Fruit fly (Drosophila melanogaster) whole organism, prepupa: Measurements from ENCODE around the gene Cpr100A.
A peak's percentile ranks its signal among the peaks of the same experiment; 100 is the strongest.

Source experiments
- Blimp-1 ChIP-seq: fragments of 200-800 bp; sonication (Bioruptor generic); optimal IDR thresholded peaks from 3 replicates; lab custom pipeline; 2017; ENCODE audit warnings: missing biosample characterization, missing genetic modification characterization, mild to moderate bottlenecking, moderate library complexity, missing genetic modification reagents
- CG10631 ChIP-seq: fragments of 200-800 bp; sonication (Bioruptor generic); optimal IDR thresholded peaks from 2 replicates; lab custom pipeline; 2016; ENCODE audit warnings: missing biosample characterization, missing genetic modification characterization
- CG10669 ChIP-seq: fragments of 200-800 bp; sonication (Bioruptor generic); optimal IDR thresholded peaks from 3 replicates; lab custom pipeline; 2018; ENCODE audit warnings: missing biosample characterization, mild to moderate bottlenecking, missing genetic modification characterization, moderate library complexity
- CG11902 ChIP-seq: fragments of 200-800 bp; sonication (Bioruptor generic); optimal IDR thresholded peaks from 3 replicates; lab custom pipeline; 2016; ENCODE audit warnings: missing biosample characterization, missing genetic modification characterization
- CG15336 ChIP-seq: fragments of 200-800 bp; sonication (Bioruptor generic); IDR thresholded peaks from 2 replicates; pipeline ENCODE4 v1.3.6; 2022; ENCODE audit warnings: missing biosample characterization, missing genetic modification characterization
- CG1621 ChIP-seq: fragments of 200-800 bp; sonication (Bioruptor generic); optimal IDR thresholded peaks from 3 replicates; lab custom pipeline; 2018; ENCODE audit warnings: missing biosample characterization, mild to moderate bottlenecking, missing genetic modification characterization
- CG16779 ChIP-seq: fragments of 200-800 bp; sonication (Bioruptor generic); optimal IDR thresholded peaks from 3 replicates; lab custom pipeline; 2017; ENCODE audit warnings: missing biosample characterization, mild to moderate bottlenecking, missing genetic modification characterization
- CG3032 ChIP-seq: fragments of 200-800 bp; optimal IDR thresholded peaks from 2 replicates; lab custom pipeline; 2019; ENCODE audit warnings: missing biosample characterization, mild to moderate bottlenecking, missing genetic modification characterization, moderate library complexity
- CG31627 ChIP-seq: fragments of 200-800 bp; sonication (Bioruptor generic); optimal IDR thresholded peaks from 3 replicates; lab custom pipeline; 2016; ENCODE audit warnings: missing biosample characterization, missing genetic modification characterization
- CG32006 ChIP-seq: fragments of 200-800 bp; sonication (Bioruptor generic); optimal IDR thresholded peaks from 3 replicates; lab custom pipeline; 2017; ENCODE audit warnings: missing biosample characterization, mild to moderate bottlenecking, missing genetic modification characterization
- CG34406 ChIP-seq: fragments of 200-800 bp; sonication (Bioruptor generic); optimal IDR thresholded peaks from 3 replicates; lab custom pipeline; 2016; ENCODE audit warnings: missing biosample characterization, missing genetic modification characterization
- CG3919 ChIP-seq: fragments of 200-800 bp; sonication (Bioruptor generic); optimal IDR thresholded peaks from 3 replicates; lab custom pipeline; 2016; ENCODE audit warnings: missing biosample characterization, missing genetic modification characterization
- CG4318 ChIP-seq: fragments of 200-800 bp; sonication (Bioruptor generic); optimal IDR thresholded peaks from 3 replicates; lab custom pipeline; 2017; ENCODE audit warnings: missing biosample characterization, mild to moderate bottlenecking, missing genetic modification characterization
- CG6163 ChIP-seq: fragments of 200-800 bp; sonication (Bioruptor generic); IDR thresholded peaks from 3 replicates; pipeline ENCODE4 v1.3.6; 2022; ENCODE audit warnings: missing biosample characterization, missing genetic modification characterization
- CG6276 ChIP-seq: fragments of 200-800 bp; sonication (Bioruptor generic); optimal IDR thresholded peaks from 2 replicates; lab custom pipeline; 2017; ENCODE audit warnings: missing biosample characterization, mild to moderate bottlenecking, missing genetic modification characterization
- CG6808 ChIP-seq: fragments of 200-800 bp; sonication (Bioruptor generic); optimal IDR thresholded peaks from 3 replicates; lab custom pipeline; 2017; ENCODE audit warnings: missing biosample characterization, missing genetic modification characterization, mild to moderate bottlenecking, moderate library complexity, missing genetic modification reagents
- CG6854 ChIP-seq: fragments of 200-800 bp; sonication (Bioruptor generic); optimal IDR thresholded peaks from 2 replicates; lab custom pipeline; 2017; ENCODE audit warnings: missing biosample characterization, mild to moderate bottlenecking, missing genetic modification characterization
- CG7368 ChIP-seq: fragments of 200-800 bp; sonication (Bioruptor generic); optimal IDR thresholded peaks from 3 replicates; lab custom pipeline; 2016; ENCODE audit warnings: missing biosample characterization, missing genetic modification characterization
- CG9139 ChIP-seq: fragments of 200-800 bp; sonication (Bioruptor generic); optimal IDR thresholded peaks from 3 replicates; lab custom pipeline; 2017; ENCODE audit warnings: missing biosample characterization, mild to moderate bottlenecking, missing genetic modification characterization
- Eip78C ChIP-seq: fragments of 200-800 bp; sonication (Bioruptor generic); peaks from one replicate; lab custom pipeline; 2016; ENCODE audit warnings: missing biosample characterization, missing genetic modification characterization
- Ets21C ChIP-seq: fragments of 200-800 bp; sonication (Bioruptor generic); optimal IDR thresholded peaks from 3 replicates; lab custom pipeline; 2016; ENCODE audit warnings: missing biosample characterization, missing genetic modification characterization
- Ets96B ChIP-seq: fragments of 200-800 bp; optimal IDR thresholded peaks from 2 replicates; lab custom pipeline; 2019; ENCODE audit warnings: missing biosample characterization, mild to moderate bottlenecking, missing genetic modification characterization, moderate library complexity
- Gug ChIP-seq: fragments of 200-800 bp; sonication (Bioruptor generic); IDR thresholded peaks from 2 replicates; pipeline ENCODE4 v1.3.6; 2022; ENCODE audit warnings: missing biosample characterization, missing genetic modification characterization
- Hr39 ChIP-seq: fragments of 200-800 bp; sonication (Bioruptor generic); optimal IDR thresholded peaks from 2 replicates; lab custom pipeline; 2016; ENCODE audit warnings: missing biosample characterization, missing genetic modification characterization
- Hr4 ChIP-seq: fragments of 200-800 bp; sonication (Bioruptor generic); optimal IDR thresholded peaks from 3 replicates; lab custom pipeline; 2016; ENCODE audit warnings: missing biosample characterization, missing genetic modification characterization
- Lpt ChIP-seq: fragments of 200-800 bp; sonication (Bioruptor generic); optimal IDR thresholded peaks from 3 replicates; lab custom pipeline; 2016; ENCODE audit warnings: missing biosample characterization, missing genetic modification characterization
- OdsH ChIP-seq: fragments of 200-800 bp; sonication (Bioruptor generic); optimal IDR thresholded peaks from 3 replicates; lab custom pipeline; 2016; ENCODE audit warnings: missing biosample characterization, missing genetic modification characterization
- Sox102F ChIP-seq: fragments of 200-800 bp; sonication (Bioruptor generic); optimal IDR thresholded peaks from 2 replicates; lab custom pipeline; 2016; ENCODE audit warnings: missing biosample characterization, mild to moderate bottlenecking, missing genetic modification characterization
- Sox14 ChIP-seq: fragments of 200-800 bp; sonication (Bioruptor generic); optimal IDR thresholded peaks from 3 replicates; lab custom pipeline; 2016; ENCODE audit warnings: missing biosample characterization, missing genetic modification characterization
- achi ChIP-seq: fragments of 200-800 bp; sonication (Bioruptor generic); optimal IDR thresholded peaks from 3 replicates; lab custom pipeline; 2016; ENCODE audit warnings: missing biosample characterization, missing genetic modification characterization
- cyc ChIP-seq: fragments of 200-800 bp; sonication (Bioruptor generic); optimal IDR thresholded peaks from 3 replicates; lab custom pipeline; 2016; ENCODE audit warnings: missing biosample characterization, missing genetic modification characterization
- dac ChIP-seq: fragments of 200-800 bp; sonication (Bioruptor generic); optimal IDR thresholded peaks from 2 replicates; lab custom pipeline; 2017; ENCODE audit warnings: missing biosample characterization, mild to moderate bottlenecking, missing genetic modification characterization
- dsx ChIP-seq: fragments of 200-800 bp; optimal IDR thresholded peaks from 3 replicates; lab custom pipeline; 2019; ENCODE audit warnings: missing biosample characterization, mild to moderate bottlenecking, missing genetic modification characterization, moderate library complexity; ENCODE audit not compliant: poor library complexity, severe bottlenecking
- eg ChIP-seq: fragments of 200-800 bp; sonication (Bioruptor generic); IDR thresholded peaks from 3 replicates; pipeline ENCODE4 v1.3.6; 2022; ENCODE audit warnings: missing biosample characterization, missing genetic modification characterization
- fkh ChIP-seq: fragments of 200-800 bp; sonication (Bioruptor generic); optimal IDR thresholded peaks from 3 replicates; lab custom pipeline; 2017; ENCODE audit warnings: missing biosample characterization, mild to moderate bottlenecking, missing genetic modification characterization, moderate library complexity
- lz ChIP-seq: fragments of 200-800 bp; sonication (Bioruptor generic); optimal IDR thresholded peaks from 3 replicates; lab custom pipeline; 2016; ENCODE audit warnings: missing biosample characterization, missing genetic modification characterization
- net ChIP-seq: fragments of 200-800 bp; sonication (Bioruptor generic); optimal IDR thresholded peaks from 3 replicates; lab custom pipeline; 2016; ENCODE audit warnings: missing biosample characterization, missing genetic modification characterization
- salr ChIP-seq, 2 experiments: fragments of 200-800 bp; sonication (Bioruptor generic); optimal IDR thresholded peaks; 3 replicates each; lab custom pipeline; 2016 to 2018; ENCODE audit warnings: missing biosample characterization in 2 of 2, missing genetic modification characterization in 2 of 2, mild to moderate bottlenecking in 1 of 2
- spab ChIP-seq: fragments of 200-800 bp; sonication (Bioruptor generic); optimal IDR thresholded peaks from 2 replicates; lab custom pipeline; 2017; ENCODE audit warnings: missing biosample characterization, mild to moderate bottlenecking, missing genetic modification characterization, missing genetic modification reagents
- ss ChIP-seq, 2 experiments: fragments of 200-800 bp; sonication (Bioruptor generic); optimal IDR thresholded peaks; 2 replicates in 1 of 2; 3 replicates in 1 of 2; lab custom pipeline; 2017 to 2018; ENCODE audit warnings: mild to moderate bottlenecking in 2 of 2, missing biosample characterization in 2 of 2, missing genetic modification characterization in 2 of 2, moderate library complexity in 1 of 2
- svp ChIP-seq: fragments of 200-800 bp; sonication (Bioruptor generic); peaks from one replicate; lab custom pipeline; 2016; ENCODE audit warnings: missing biosample characterization, missing genetic modification characterization
- vri ChIP-seq: fragments of 200-800 bp; sonication (Bioruptor generic); optimal IDR thresholded peaks from 3 replicates; lab custom pipeline; 2016; ENCODE audit warnings: missing biosample characterization, mild to moderate bottlenecking, missing genetic modification characterization

Cpr100A gene

dm6 chr3R:30867232-30867631 is at the start of gene Cpr100A:
Cpr100A (plus strand) TSS chr3R:30867521.
- TF ChIP-seq Eip78C (GFP tag; lab: Kevin White, UChicago) (peak; percentile 57), CG6163 (GFP tag; lab: Robert Waterston, UW) (no peak), Blimp-1 (peak; percentile 63)

DNA sequence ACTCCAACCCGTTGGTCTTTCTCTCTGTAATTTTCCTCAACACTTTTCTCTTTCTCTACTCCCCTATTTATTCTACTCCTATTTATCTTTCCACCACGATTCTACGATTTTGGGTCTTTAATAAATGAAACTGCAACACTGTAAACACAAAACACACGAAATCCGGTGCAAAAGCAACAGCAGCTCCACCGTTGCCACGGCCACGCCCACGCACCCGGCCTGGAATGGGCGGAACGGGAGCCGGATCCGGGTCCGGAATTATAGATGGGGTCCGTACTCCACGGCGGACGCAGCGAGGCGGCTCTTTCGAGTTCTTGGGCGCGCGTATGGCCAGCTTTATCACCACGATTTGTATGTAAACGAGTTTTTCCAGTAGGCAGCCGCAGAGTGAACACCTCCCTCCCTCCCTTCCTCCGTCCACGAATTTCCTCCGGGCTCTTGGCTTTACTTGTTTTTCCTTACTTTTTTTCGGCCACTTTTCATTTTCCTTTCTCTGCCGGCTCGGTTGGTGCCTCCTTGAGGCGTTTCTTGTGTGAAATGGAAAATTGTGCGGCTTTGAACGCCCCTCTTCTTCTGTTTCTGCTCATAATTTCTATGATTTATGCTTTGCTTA is 46.5 kb upstream of the Cpr100A start:
- TF ChIP-seq salr (GFP tag; optimal IDR thresholded peaks at IDR 0.05; lab: Kevin White, UChicago) (peak in 1 of 2 experiments; percentile 63), fkh (peak; percentile 62), CG3032 (no peak), CG34406 (GFP tag; lab: Kevin White, UChicago) (no peak), CG1621 (peak; percentile 75)
- TF ChIP-seq, all 60 proteins: peak for 3

DNA sequence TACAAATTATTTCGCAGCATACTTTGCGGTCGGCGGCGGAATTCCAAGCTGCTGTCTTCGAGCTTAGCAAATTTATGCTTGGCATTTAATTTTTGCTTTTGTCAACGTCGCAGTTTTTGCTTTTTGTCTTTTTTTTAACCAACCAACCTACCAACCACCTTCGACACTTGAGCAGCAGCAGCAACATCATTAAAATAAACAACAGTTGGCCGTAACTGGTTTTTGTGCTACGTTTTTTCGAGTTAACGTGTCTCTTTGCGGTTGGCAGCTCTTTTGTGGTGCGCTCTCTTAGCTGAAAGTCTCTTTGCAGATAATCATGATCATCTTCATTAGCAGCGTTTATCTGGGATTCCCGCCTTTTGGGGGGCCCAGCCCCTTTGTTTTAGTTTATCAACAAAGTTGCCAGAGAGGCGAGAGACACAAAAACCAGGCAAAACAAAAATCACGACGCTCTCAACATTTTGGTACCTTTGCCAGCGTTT is 45.3 kb upstream of the Cpr100A start:
- peak; percentile 8 for TF ChIP-seq Lpt
- TF ChIP-seq Sox102F (GFP tag; lab: Kevin White, UChicago), result peak; percentile 18
- TF ChIP-seq Eip78C (GFP tag; lab: Kevin White, UChicago), result peak; percentile 68
- no peak for TF ChIP-seq CG4318 (GFP tag; lab: Kevin White, UChicago)
- peak; percentile 50 for TF ChIP-seq spab (GFP tag; lab: Kevin White, UChicago)
- TF ChIP-seq CG1621, result peak; percentile 69
- peak; percentile 24 for TF ChIP-seq Ets96B (tag; lab: Kevin White, UChicago)
- no peak for TF ChIP-seq CG7368
- TF ChIP-seq CG10631 (GFP tag; lab: Kevin White, UChicago), result no peak
- TF ChIP-seq dsx, result peak; percentile 97
- peak; percentile 10 for TF ChIP-seq CG6854 (GFP tag; lab: Kevin White, UChicago)
- TF ChIP-seq eg, result peak; percentile 17; the same call in 1 of the 3 replicates
- peak; percentile 68 for TF ChIP-seq CG16779 (tag; lab: Kevin White, UChicago)
- peak; percentile 17 for TF ChIP-seq CG10669
- TF ChIP-seq achi, result peak; percentile 5
- no peak for TF ChIP-seq Ets21C
- TF ChIP-seq CG9139 (GFP tag; lab: Kevin White, UChicago), result peak; percentile 66
- TF ChIP-seq CG6808 (GFP tag; lab: Kevin White, UChicago), result peak; percentile 68
- TF ChIP-seq CG15336 (GFP tag; lab: Robert Waterston, UW), result peak; percentile 7; the same call in 1 of the 2 replicates
- peak; percentile 52; the same call in 1 of the 3 replicates for TF ChIP-seq CG6163 (GFP tag; lab: Robert Waterston, UW)
- TF ChIP-seq CG3919, result no peak
- TF ChIP-seq net (GFP tag; lab: Kevin White, UChicago), result peak; percentile 42
- peak; percentile 78 to 84 for TF ChIP-seq ss (GFP tag; optimal IDR thresholded peaks at IDR 0.05; lab: Kevin White, UChicago)

- TF ChIP-seq CG3919 (peak; percentile 5), CG9139 (GFP tag; lab: Kevin White, UChicago) (no peak), vri (GFP tag; lab: Kevin White, UChicago) (no peak), CG11902 (GFP tag; lab: Kevin White, UChicago) (no peak), lz (no peak), cyc (GFP tag; lab: Kevin White, UChicago) (no peak), Lpt (no peak), Gug (GFP tag; lab: Robert Waterston, UW) (no peak), CG34406 (GFP tag; lab: Kevin White, UChicago) (no peak), Hr39 (GFP tag; lab: Kevin White, UChicago) (no peak), Eip78C (GFP tag; lab: Kevin White, UChicago) (peak; percentile 64), Ets21C (no peak), dac (GFP tag; lab: Kevin White, UChicago) (no peak), CG7368 (no peak), net (GFP tag; lab: Kevin White, UChicago) (no peak), CG32006 (no peak), CG6808 (GFP tag; lab: Kevin White, UChicago) (no peak), svp (GFP tag; lab: Kevin White, UChicago) (no peak), CG15336 (GFP tag; lab: Robert Waterston, UW) (peak; percentile 21; the same call in 1 of the 2 replicates), CG10631 (GFP tag; lab: Kevin White, UChicago) (no peak), OdsH (GFP tag; lab: Kevin White, UChicago) (no peak), eg (no peak), CG31627 (GFP tag; lab: Kevin White, UChicago) (no peak), spab (GFP tag; lab: Kevin White, UChicago) (no peak), CG3032 (no peak), fkh (no peak), Hr4 (GFP tag; lab: Kevin White, UChicago) (no peak), CG6163 (GFP tag; lab: Robert Waterston, UW) (peak; percentile 39; the same call in 2 of the 3 replicates), achi (no peak), dsx (no peak), Sox14 (no peak), CG6276 (GFP tag; lab: Kevin White, UChicago) (no peak)
Measured at dm6 chr3R:30827544-30827943, 39.8 kb upstream of the Cpr100A start, which contains the start of gene CG15544. CG15544 (plus strand) TSS chr3R:30827819.
